Fruit fly (Drosophila melanogaster) whole organism, wandering third instar larva: Measurements from ENCODE around the gene kmr.
A peak's percentile ranks its signal among the peaks of the same experiment; 100 is the strongest.

Source experiments
- Abd-B ChIP-seq: fragments of >200 bp; optimal IDR thresholded peaks from 2 replicates; lab custom pipeline; 2017; ENCODE audit warnings: missing biosample characterization, missing genetic modification characterization
- CG32264 ChIP-seq: fragments of 200-800 bp; sonication (Bioruptor generic); optimal IDR thresholded peaks from 2 replicates; lab custom pipeline; 2016; ENCODE audit warnings: missing biosample characterization, missing genetic modification characterization
- CG9705 ChIP-seq: fragments of 200-800 bp; sonication (Bioruptor generic); optimal IDR thresholded peaks from 2 replicates; lab custom pipeline; 2018; ENCODE audit warnings: missing biosample characterization, mild to moderate bottlenecking, missing genetic modification characterization
- CrebA ChIP-seq: fragments of 200-800 bp; sonication (Bioruptor generic); optimal IDR thresholded peaks from 2 replicates; lab custom pipeline; 2016; ENCODE audit warnings: missing biosample characterization, mild to moderate bottlenecking, missing genetic modification characterization, borderline replicate concordance
- Dfd ChIP-seq: fragments of >200 bp; optimal IDR thresholded peaks from 2 replicates; lab custom pipeline; 2017; ENCODE audit warnings: missing biosample characterization, missing genetic modification characterization
- Dif ChIP-seq: fragments of 200-275, 200-300 bp; sonication (Bioruptor generic); optimal IDR thresholded peaks from 2 replicates; lab custom pipeline; 2018; ENCODE audit warnings: missing biosample characterization, missing genetic modification characterization; ENCODE audit not compliant: partially characterized antibody
- GATAd ChIP-seq: sonication (Bioruptor generic); optimal IDR thresholded peaks from 2 replicates; lab custom pipeline; 2016; ENCODE audit warnings: missing biosample characterization, missing genetic modification characterization
- HLH106 ChIP-seq: fragments of 200-800 bp; optimal IDR thresholded peaks from 3 replicates; lab custom pipeline; 2019; ENCODE audit warnings: missing biosample characterization, mild to moderate bottlenecking, missing genetic modification characterization, moderate library complexity
- Hnf4 ChIP-seq: fragments of 200-800 bp; sonication (Bioruptor generic); optimal IDR thresholded peaks from 2 replicates; lab custom pipeline; 2016; ENCODE audit warnings: missing biosample characterization, mild to moderate bottlenecking, missing genetic modification characterization
- Hr78 ChIP-seq: fragments of >200 bp; optimal IDR thresholded peaks from 2 replicates; lab custom pipeline; 2017; ENCODE audit warnings: missing biosample characterization, missing genetic modification characterization
- Hr83 ChIP-seq: fragments of 200-300 bp; sonication (Bioruptor generic); optimal IDR thresholded peaks from 2 replicates; lab custom pipeline; 2016; ENCODE audit warnings: missing biosample characterization, mild to moderate bottlenecking, missing genetic modification characterization, moderate library complexity; ENCODE audit not compliant: poor library complexity, severe bottlenecking
- Jra ChIP-seq: sonication (Bioruptor generic); optimal IDR thresholded peaks from 2 replicates; lab custom pipeline; 2016; ENCODE audit warnings: missing biosample characterization, missing genetic modification characterization
- Mio ChIP-seq: sonication (Bioruptor generic); optimal IDR thresholded peaks from 2 replicates; lab custom pipeline; 2016; ENCODE audit warnings: missing biosample characterization, missing genetic modification characterization
- Myc ChIP-seq: fragments of >200 bp; optimal IDR thresholded peaks from 2 replicates; lab custom pipeline; 2017
- N ChIP-seq: fragments of >200 bp; optimal IDR thresholded peaks from 2 replicates; lab custom pipeline; 2018; ENCODE audit warnings: missing biosample characterization, missing external identifiers, missing genetic modification characterization
- OdsH ChIP-seq: fragments of 200-800 bp; sonication (Bioruptor generic); optimal IDR thresholded peaks from 2 replicates; lab custom pipeline; 2016; ENCODE audit warnings: missing biosample characterization, mild to moderate bottlenecking, missing genetic modification characterization
- Rel ChIP-seq, 2 experiments: fragments of 200-800 bp; sonication (Bioruptor generic) in 1 of 2; optimal IDR thresholded peaks; 2 replicates in 1 of 2; 3 replicates in 1 of 2; lab custom pipeline; 2016 to 2019; ENCODE audit warnings: mild to moderate bottlenecking in 2 of 2, missing biosample characterization in 2 of 2, missing genetic modification characterization in 2 of 2, moderate library complexity in 1 of 2
- Sp1 ChIP-seq: fragments of 200-800 bp; sonication (Bioruptor generic); optimal IDR thresholded peaks from 3 replicates; lab custom pipeline; 2019; ENCODE audit warnings: missing biosample characterization, mild to moderate bottlenecking, missing genetic modification characterization, moderate library complexity
- Vsx2 ChIP-seq: fragments of 200-300, 225-300 bp; sonication (Bioruptor generic); optimal IDR thresholded peaks from 2 replicates; lab custom pipeline; 2018; ENCODE audit warnings: missing biosample characterization, missing genetic modification characterization; ENCODE audit not compliant: partially characterized antibody
- br ChIP-seq: fragments of 200-800 bp; sonication (Bioruptor generic); optimal IDR thresholded peaks from 2 replicates; lab custom pipeline; 2016; ENCODE audit warnings: missing biosample characterization, missing genetic modification characterization
- brk ChIP-seq: fragments of 200-800 bp; sonication (Bioruptor generic); optimal IDR thresholded peaks from 2 replicates; lab custom pipeline; 2016; ENCODE audit warnings: missing biosample characterization, mild to moderate bottlenecking, missing genetic modification characterization
- dl ChIP-seq, 2 experiments: fragments of 175-275, 200-275 bp in 1 of 2; fragments of 200-275 bp in 1 of 2; sonication (Bioruptor generic); optimal IDR thresholded peaks; lab custom pipeline; 2018; ENCODE audit warnings: mild to moderate bottlenecking in 2 of 2, missing biosample characterization in 2 of 2, missing genetic modification characterization in 2 of 2, moderate library complexity in 2 of 2; ENCODE audit not compliant: partially characterized antibody in 2 of 2, insufficient read depth in 1 of 2
- dmrt93B ChIP-seq: fragments of 200-800 bp; sonication (Bioruptor generic); optimal IDR thresholded peaks from 2 replicates; lab custom pipeline; 2018; ENCODE audit warnings: missing biosample characterization, mild to moderate bottlenecking, missing genetic modification characterization
- dsf ChIP-seq: sonication (Bioruptor generic); optimal IDR thresholded peaks from 2 replicates; lab custom pipeline; 2016; ENCODE audit warnings: missing biosample characterization, missing genetic modification characterization, borderline replicate concordance
- foxo ChIP-seq, 2 experiments: fragments of 200-800 bp; sonication (Bioruptor generic); optimal IDR thresholded peaks; 2 replicates in 1 of 2; 3 replicates in 1 of 2; lab custom pipeline; 2016 to 2017; ENCODE audit warnings: missing biosample characterization in 2 of 2, missing genetic modification characterization in 2 of 2
- fru ChIP-seq: fragments of 200-800 bp; sonication (Bioruptor generic); optimal IDR thresholded peaks from 3 replicates; lab custom pipeline; 2016; ENCODE audit warnings: missing biosample characterization, mild to moderate bottlenecking, missing genetic modification characterization
- h ChIP-seq: fragments of 200-800 bp; sonication (Bioruptor generic); optimal IDR thresholded peaks from 3 replicates; lab custom pipeline; 2016; ENCODE audit warnings: missing biosample characterization, mild to moderate bottlenecking, missing genetic modification characterization
- jim ChIP-seq: fragments of 175-275, 200-325 bp; sonication (Bioruptor generic); optimal IDR thresholded peaks from 2 replicates; lab custom pipeline; 2016; ENCODE audit warnings: missing biosample characterization, mild to moderate bottlenecking, missing genetic modification characterization
- lola ChIP-seq: fragments of >200 bp; optimal IDR thresholded peaks from 2 replicates; lab custom pipeline; 2017; ENCODE audit warnings: missing biosample characterization, missing genetic modification characterization
- pan ChIP-seq: fragments of >200 bp; optimal IDR thresholded peaks from 2 replicates; lab custom pipeline; 2017
- psq ChIP-seq: fragments of 200-800 bp; sonication (Bioruptor generic); optimal IDR thresholded peaks from 3 replicates; lab custom pipeline; 2017; ENCODE audit warnings: missing biosample characterization, mild to moderate bottlenecking, missing genetic modification characterization, moderate library complexity
- rgr ChIP-seq: fragments of 200-800 bp; sonication (Bioruptor generic); optimal IDR thresholded peaks from 3 replicates; lab custom pipeline; 2016; ENCODE audit warnings: missing biosample characterization, mild to moderate bottlenecking, missing genetic modification characterization
- sage ChIP-seq: fragments of 200-800 bp; sonication (Bioruptor generic); optimal IDR thresholded peaks from 2 replicates; lab custom pipeline; 2016; ENCODE audit warnings: missing biosample characterization, mild to moderate bottlenecking, missing genetic modification characterization
- sv ChIP-seq: fragments of 200-800 bp; sonication (Bioruptor generic); optimal IDR thresholded peaks from 3 replicates; lab custom pipeline; 2016; ENCODE audit warnings: missing biosample characterization, missing genetic modification characterization
- tai ChIP-seq: sonication (Bioruptor generic); optimal IDR thresholded peaks from 2 replicates; lab custom pipeline; 2016; ENCODE audit warnings: missing biosample characterization, missing genetic modification characterization
- usp ChIP-seq: fragments of >200 bp; optimal IDR thresholded peaks from 2 replicates; lab custom pipeline; 2017; ENCODE audit warnings: missing biosample characterization, missing genetic modification characterization
- woc ChIP-seq: sonication (Bioruptor generic); optimal IDR thresholded peaks from 2 replicates; lab custom pipeline; 2016; ENCODE audit warnings: missing biosample characterization, mild to moderate bottlenecking, missing genetic modification characterization

The kmr gene

DNA sequence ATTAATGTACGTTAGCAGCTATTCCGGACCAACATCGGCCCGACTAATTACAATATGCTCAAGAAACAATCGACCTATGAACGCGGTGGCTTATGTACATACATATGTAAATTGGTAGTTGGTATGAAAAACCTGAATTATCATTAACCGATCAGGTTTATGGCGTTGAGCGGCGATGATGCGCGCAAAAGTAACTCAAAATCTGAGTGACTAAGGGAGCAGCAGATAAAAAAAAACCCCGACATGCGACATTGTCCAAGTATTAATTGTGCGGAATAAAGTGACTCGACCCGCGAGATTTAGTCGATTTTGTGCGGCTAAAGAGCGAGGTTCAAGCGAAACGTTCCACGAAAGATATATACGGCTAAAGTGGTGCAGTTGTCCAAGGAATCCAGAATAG lies 50.4 kb downstream of the kmr start, which contains the start of gene CG9312:
Gene CG9312 (plus strand): TSS at position 301 of the 400 bp plus-strand sequence.
- TF ChIP-seq Rel (GFP tag; optimal IDR thresholded peaks at IDR 0.05; lab: Kevin White, UChicago) (no peak), Rel (tag; optimal IDR thresholded peaks at IDR 0.05; lab: Kevin White, UChicago) (peak; percentile 9), Dfd (GFP tag; lab: Kevin White, UChicago) (no peak), sv (GFP tag; lab: Kevin White, UChicago) (no peak)
- TF ChIP-seq, all 38 proteins: peak for 1

DNA sequence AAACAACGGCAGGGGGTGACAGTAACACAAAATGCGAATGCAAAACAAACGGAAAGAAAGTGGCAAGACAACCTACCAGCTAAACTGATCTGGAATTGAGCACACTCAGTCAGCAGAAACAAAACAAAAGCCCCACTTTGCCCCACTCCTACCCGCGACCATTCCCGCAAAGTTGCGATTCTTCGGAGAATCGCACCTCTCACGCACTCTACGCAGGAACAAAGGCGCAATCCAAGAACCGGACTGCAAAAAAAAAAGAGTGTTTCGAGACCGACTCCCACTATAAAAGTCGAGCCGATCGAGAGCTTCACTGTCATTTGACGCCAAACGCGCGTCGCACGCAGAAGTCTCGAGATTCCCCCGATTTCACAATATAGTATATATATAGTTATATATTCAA lies 52.2 kb downstream of the kmr start, which contains the start of gene Cht5:
Gene Cht5 (plus strand): TSS at position 311 of the 400 bp plus-strand sequence.
- TF ChIP-seq fru (peak; percentile 11), GATAd (GFP tag; lab: Kevin White, UChicago) (no peak), usp (GFP tag; lab: Kevin White, UChicago) (no peak), Abd-B (GFP tag; lab: Kevin White, UChicago) (no peak)
- TF ChIP-seq, all 38 proteins: peak for 1

DNA sequence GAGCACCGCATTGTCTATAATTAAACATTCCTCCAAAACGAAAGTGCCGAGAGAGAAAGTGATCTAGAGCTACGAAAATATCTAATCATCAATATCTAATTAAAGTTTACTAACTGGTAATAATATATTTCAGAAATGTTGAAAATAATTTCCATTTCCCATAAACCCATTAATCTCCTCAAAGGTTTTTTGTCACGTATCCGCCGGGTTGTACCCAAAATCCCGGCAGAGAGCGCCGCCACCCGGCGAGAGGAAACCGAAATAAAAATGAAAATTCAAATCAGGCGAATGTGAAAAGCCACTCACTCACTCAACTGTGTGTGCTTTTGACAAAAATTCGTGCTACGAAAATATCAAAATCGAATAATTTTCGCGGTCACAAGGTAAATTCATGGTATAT lies 56.2 kb downstream of the kmr start, which contains the start of gene CG9297:
Gene CG9297 (plus strand): TSS at position 301 of the 400 bp plus-strand sequence.
- TF ChIP-seq Hr78 = no peak
- no peak for TF ChIP-seq Hr83
- TF ChIP-seq Dfd (GFP tag; lab: Kevin White, UChicago) = no peak
- no peak for TF ChIP-seq jim
- no peak for TF ChIP-seq CG9705 (GFP tag; lab: Kevin White, UChicago)
- no peak for TF ChIP-seq h (GFP tag; lab: Kevin White, UChicago)
- TF ChIP-seq sage (GFP tag; lab: Kevin White, UChicago) = no peak
- TF ChIP-seq dsf (GFP tag; lab: Kevin White, UChicago) = no peak
- no peak for TF ChIP-seq br (GFP tag; lab: Kevin White, UChicago)
- no peak for TF ChIP-seq Mio (GFP tag; lab: Kevin White, UChicago)
- no peak for TF ChIP-seq Jra
- TF ChIP-seq CrebA (GFP tag; lab: Kevin White, UChicago) = no peak
- TF ChIP-seq psq (GFP tag; lab: Kevin White, UChicago) = no peak
- no peak for TF ChIP-seq tai

DNA sequence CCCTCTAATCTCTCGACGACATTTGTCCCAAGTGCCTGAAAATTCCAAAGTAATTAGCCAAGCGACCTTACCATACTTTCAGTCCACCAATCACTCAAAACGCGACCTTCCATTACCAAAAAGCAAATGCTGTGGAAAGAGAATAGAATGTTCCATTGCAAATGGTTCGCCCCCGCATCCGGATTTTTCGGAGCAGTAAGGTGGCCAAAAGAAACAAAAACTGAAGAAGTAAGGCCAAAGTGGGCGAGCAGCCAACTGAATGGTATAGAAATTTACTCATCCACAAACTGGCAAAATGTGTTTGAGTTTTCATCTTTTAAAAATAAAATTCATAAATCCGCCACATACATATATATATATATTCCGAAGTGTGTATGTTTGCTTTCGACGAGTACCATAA lies 58.3 kb downstream of the kmr start:
- TF ChIP-seq CG9705 (GFP tag; lab: Kevin White, UChicago) (no peak), woc (GFP tag; lab: Kevin White, UChicago) (no peak), Sp1 (GFP tag; lab: Kevin White, UChicago) (no peak), jim (no peak), Myc (lab: Kevin White, UChicago) (no peak), CG32264 (GFP tag; lab: Kevin White, UChicago) (no peak), dsf (GFP tag; lab: Kevin White, UChicago) (no peak), br (GFP tag; lab: Kevin White, UChicago) (no peak), h (GFP tag; lab: Kevin White, UChicago) (no peak), sage (GFP tag; lab: Kevin White, UChicago) (no peak), dmrt93B (GFP tag; lab: Kevin White, UChicago) (no peak), OdsH (GFP tag; lab: Kevin White, UChicago) (no peak), Hnf4 (GFP tag; lab: Kevin White, UChicago) (no peak), Vsx2 (GFP tag; lab: Kevin White, UChicago) (no peak), psq (GFP tag; lab: Kevin White, UChicago) (no peak), tai (no peak)

DNA sequence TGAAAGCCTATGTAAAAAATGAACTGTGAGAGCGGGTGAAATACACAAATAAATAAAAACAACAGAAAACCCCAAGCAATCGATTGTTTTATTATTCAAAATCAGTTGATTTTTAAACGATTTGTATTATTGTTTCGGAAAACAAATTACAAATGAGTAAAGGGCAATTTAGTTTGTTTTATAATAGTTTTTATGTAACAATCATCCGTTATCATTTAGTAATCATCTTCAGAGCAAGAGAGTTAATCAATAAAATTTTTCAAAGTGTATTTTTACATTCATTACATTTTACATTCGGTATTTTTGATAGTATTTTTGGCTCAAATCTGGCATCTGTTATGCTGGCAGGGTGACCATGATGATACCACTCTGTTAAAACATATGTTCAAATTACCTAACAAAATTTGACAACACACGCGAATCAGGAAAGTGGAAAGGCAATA lies 64.3 kb downstream of the kmr start, which contains the start of the genes CG42375 and CG9288:
Gene CG42375 (plus strand): TSS at position 384 of the 443 bp plus-strand sequence.
Gene CG9288 (plus strand): TSS at position 384 of the 443 bp plus-strand sequence.
- TF ChIP-seq Jra (no peak), psq (GFP tag; lab: Kevin White, UChicago) (peak; percentile 11), woc (GFP tag; lab: Kevin White, UChicago) (peak; percentile 49), foxo (GFP tag; optimal IDR thresholded peaks at IDR 0.05; lab: Kevin White, UChicago) (peak in 1 of 2 experiments; percentile 67), Hr83 (no peak), pan (lab: Kevin White, UChicago) (no peak), Hnf4 (GFP tag; lab: Kevin White, UChicago) (peak; percentile 54), rgr (GFP tag; lab: Kevin White, UChicago) (peak; percentile 31), dsf (GFP tag; lab: Kevin White, UChicago) (no peak), Dif (GFP tag; lab: Kevin White, UChicago) (no peak), usp (GFP tag; lab: Kevin White, UChicago) (no peak), CG32264 (GFP tag; lab: Kevin White, UChicago) (no peak), dl (GFP tag; optimal IDR thresholded peaks at IDR 0.05; lab: Kevin White, UChicago; ENCODE audit: insufficient read depth in 1 of 2, partially characterized antibody in 2 of 2) (no peak), sage (GFP tag; lab: Kevin White, UChicago) (peak; percentile 25), lola (no peak), OdsH (GFP tag; lab: Kevin White, UChicago) (no peak), dmrt93B (GFP tag; lab: Kevin White, UChicago) (no peak), tai (no peak), Dfd (GFP tag; lab: Kevin White, UChicago) (no peak), GATAd (GFP tag; lab: Kevin White, UChicago) (no peak), N (GFP tag; lab: Kevin White, UChicago) (no peak), Abd-B (GFP tag; lab: Kevin White, UChicago) (no peak), CrebA (GFP tag; lab: Kevin White, UChicago) (no peak), Vsx2 (GFP tag; lab: Kevin White, UChicago) (no peak), Hr78 (no peak), brk (GFP tag; lab: Kevin White, UChicago) (no peak), CG9705 (GFP tag; lab: Kevin White, UChicago) (no peak), HLH106 (tag; lab: Kevin White, UChicago) (peak; percentile 13), fru (peak; percentile 58)
